Fruit fly (Drosophila melanogaster) whole organism, prepupa: Measurements from ENCODE around the gene Tssk.

Experiments used
- Blimp-1 ChIP-seq: fragments of 200-800 bp; sonication (Bioruptor generic); optimal IDR thresholded peaks from 3 replicates; lab custom pipeline; 2017; ENCODE audit warnings: missing biosample characterization, missing genetic modification characterization, mild to moderate bottlenecking, moderate library complexity, missing genetic modification reagents
- CG10631 ChIP-seq: fragments of 200-800 bp; sonication (Bioruptor generic); optimal IDR thresholded peaks from 2 replicates; lab custom pipeline; 2016; ENCODE audit warnings: missing biosample characterization, missing genetic modification characterization
- CG10669 ChIP-seq: fragments of 200-800 bp; sonication (Bioruptor generic); optimal IDR thresholded peaks from 3 replicates; lab custom pipeline; 2018; ENCODE audit warnings: missing biosample characterization, mild to moderate bottlenecking, missing genetic modification characterization, moderate library complexity
- CG11294 ChIP-seq: fragments of 200-800 bp; sonication (Bioruptor generic); IDR thresholded peaks from 2 replicates; pipeline ENCODE4 v1.3.6; 2022; ENCODE audit warnings: missing biosample characterization, missing genetic modification characterization
- CG11762 ChIP-seq: fragments of 200-800 bp; sonication (Bioruptor generic); optimal IDR thresholded peaks from 3 replicates; lab custom pipeline; 2016; ENCODE audit warnings: missing biosample characterization, missing genetic modification characterization; ENCODE audit not compliant: insufficient read depth
- CG11902 ChIP-seq: fragments of 200-800 bp; sonication (Bioruptor generic); optimal IDR thresholded peaks from 3 replicates; lab custom pipeline; 2016; ENCODE audit warnings: missing biosample characterization, missing genetic modification characterization
- CG15336 ChIP-seq: fragments of 200-800 bp; sonication (Bioruptor generic); IDR thresholded peaks from 2 replicates; pipeline ENCODE4 v1.3.6; 2022; ENCODE audit warnings: missing biosample characterization, missing genetic modification characterization
- CG1621 ChIP-seq: fragments of 200-800 bp; sonication (Bioruptor generic); optimal IDR thresholded peaks from 3 replicates; lab custom pipeline; 2018; ENCODE audit warnings: missing biosample characterization, mild to moderate bottlenecking, missing genetic modification characterization
- CG16779 ChIP-seq: fragments of 200-800 bp; sonication (Bioruptor generic); optimal IDR thresholded peaks from 3 replicates; lab custom pipeline; 2017; ENCODE audit warnings: missing biosample characterization, mild to moderate bottlenecking, missing genetic modification characterization
- CG3032 ChIP-seq: fragments of 200-800 bp; optimal IDR thresholded peaks from 2 replicates; lab custom pipeline; 2019; ENCODE audit warnings: missing biosample characterization, mild to moderate bottlenecking, missing genetic modification characterization, moderate library complexity
- CG31627 ChIP-seq: fragments of 200-800 bp; sonication (Bioruptor generic); optimal IDR thresholded peaks from 3 replicates; lab custom pipeline; 2016; ENCODE audit warnings: missing biosample characterization, missing genetic modification characterization
- CG34406 ChIP-seq: fragments of 200-800 bp; sonication (Bioruptor generic); optimal IDR thresholded peaks from 3 replicates; lab custom pipeline; 2016; ENCODE audit warnings: missing biosample characterization, missing genetic modification characterization
- CG6163 ChIP-seq: fragments of 200-800 bp; sonication (Bioruptor generic); IDR thresholded peaks from 3 replicates; pipeline ENCODE4 v1.3.6; 2022; ENCODE audit warnings: missing biosample characterization, missing genetic modification characterization
- CG6276 ChIP-seq: fragments of 200-800 bp; sonication (Bioruptor generic); optimal IDR thresholded peaks from 2 replicates; lab custom pipeline; 2017; ENCODE audit warnings: missing biosample characterization, mild to moderate bottlenecking, missing genetic modification characterization
- CG6792 ChIP-seq: fragments of 200-800 bp; sonication (Bioruptor generic); optimal IDR thresholded peaks from 3 replicates; lab custom pipeline; 2016; ENCODE audit warnings: missing biosample characterization, missing genetic modification characterization
- CG6808 ChIP-seq: fragments of 200-800 bp; sonication (Bioruptor generic); optimal IDR thresholded peaks from 3 replicates; lab custom pipeline; 2017; ENCODE audit warnings: missing biosample characterization, missing genetic modification characterization, mild to moderate bottlenecking, moderate library complexity, missing genetic modification reagents
- CG6854 ChIP-seq: fragments of 200-800 bp; sonication (Bioruptor generic); optimal IDR thresholded peaks from 2 replicates; lab custom pipeline; 2017; ENCODE audit warnings: missing biosample characterization, mild to moderate bottlenecking, missing genetic modification characterization
- CG7368 ChIP-seq: fragments of 200-800 bp; sonication (Bioruptor generic); optimal IDR thresholded peaks from 3 replicates; lab custom pipeline; 2016; ENCODE audit warnings: missing biosample characterization, missing genetic modification characterization
- CG8119 ChIP-seq: fragments of 200-800 bp; sonication (Bioruptor generic); IDR thresholded peaks from 3 replicates; pipeline ENCODE4 v1.3.6; 2022; ENCODE audit warnings: missing biosample characterization, missing genetic modification characterization
- CG8319 ChIP-seq: fragments of 200-800 bp; sonication (Bioruptor generic); optimal IDR thresholded peaks from 3 replicates; lab custom pipeline; 2016; ENCODE audit warnings: missing biosample characterization, missing genetic modification characterization
- CG9139 ChIP-seq: fragments of 200-800 bp; sonication (Bioruptor generic); optimal IDR thresholded peaks from 3 replicates; lab custom pipeline; 2017; ENCODE audit warnings: missing biosample characterization, mild to moderate bottlenecking, missing genetic modification characterization
- Eip75B ChIP-seq: fragments of 200-800 bp; sonication (Bioruptor generic); optimal IDR thresholded peaks from 3 replicates; lab custom pipeline; 2016; ENCODE audit warnings: missing biosample characterization, missing genetic modification characterization
- Ets21C ChIP-seq: fragments of 200-800 bp; sonication (Bioruptor generic); optimal IDR thresholded peaks from 3 replicates; lab custom pipeline; 2016; ENCODE audit warnings: missing biosample characterization, missing genetic modification characterization
- Ets96B ChIP-seq: fragments of 200-800 bp; optimal IDR thresholded peaks from 2 replicates; lab custom pipeline; 2019; ENCODE audit warnings: missing biosample characterization, mild to moderate bottlenecking, missing genetic modification characterization, moderate library complexity
- Hr38 ChIP-seq: sonication (Bioruptor generic); optimal IDR thresholded peaks from 2 replicates; lab custom pipeline; 2016; ENCODE audit warnings: missing biosample characterization, missing genetic modification characterization
- Hr39 ChIP-seq: fragments of 200-800 bp; sonication (Bioruptor generic); optimal IDR thresholded peaks from 2 replicates; lab custom pipeline; 2016; ENCODE audit warnings: missing biosample characterization, missing genetic modification characterization
- Lpt ChIP-seq: fragments of 200-800 bp; sonication (Bioruptor generic); optimal IDR thresholded peaks from 3 replicates; lab custom pipeline; 2016; ENCODE audit warnings: missing biosample characterization, missing genetic modification characterization
- Met ChIP-seq: fragments of 200-800 bp; sonication (Bioruptor generic); optimal IDR thresholded peaks from 3 replicates; lab custom pipeline; 2016; ENCODE audit warnings: missing biosample characterization, missing genetic modification characterization
- Smox ChIP-seq: fragments of 200-800 bp; sonication (Bioruptor generic); optimal IDR thresholded peaks from 3 replicates; lab custom pipeline; 2016; ENCODE audit warnings: missing biosample characterization, missing genetic modification characterization
- Sox102F ChIP-seq: fragments of 200-800 bp; sonication (Bioruptor generic); optimal IDR thresholded peaks from 2 replicates; lab custom pipeline; 2016; ENCODE audit warnings: missing biosample characterization, mild to moderate bottlenecking, missing genetic modification characterization
- Sox14 ChIP-seq: fragments of 200-800 bp; sonication (Bioruptor generic); optimal IDR thresholded peaks from 3 replicates; lab custom pipeline; 2016; ENCODE audit warnings: missing biosample characterization, missing genetic modification characterization
- Sox15 ChIP-seq: fragments of 200-800 bp; sonication (Bioruptor generic); optimal IDR thresholded peaks from 3 replicates; lab custom pipeline; 2016; ENCODE audit warnings: missing biosample characterization, missing genetic modification characterization
- achi ChIP-seq: fragments of 200-800 bp; sonication (Bioruptor generic); optimal IDR thresholded peaks from 3 replicates; lab custom pipeline; 2016; ENCODE audit warnings: missing biosample characterization, missing genetic modification characterization
- cyc ChIP-seq: fragments of 200-800 bp; sonication (Bioruptor generic); optimal IDR thresholded peaks from 3 replicates; lab custom pipeline; 2016; ENCODE audit warnings: missing biosample characterization, missing genetic modification characterization
- dac ChIP-seq: fragments of 200-800 bp; sonication (Bioruptor generic); optimal IDR thresholded peaks from 2 replicates; lab custom pipeline; 2017; ENCODE audit warnings: missing biosample characterization, mild to moderate bottlenecking, missing genetic modification characterization
- dsx ChIP-seq: fragments of 200-800 bp; optimal IDR thresholded peaks from 3 replicates; lab custom pipeline; 2019; ENCODE audit warnings: missing biosample characterization, mild to moderate bottlenecking, missing genetic modification characterization, moderate library complexity; ENCODE audit not compliant: poor library complexity, severe bottlenecking
- fd59A ChIP-seq: fragments of 200-800 bp; sonication (Bioruptor generic); optimal IDR thresholded peaks from 2 replicates; lab custom pipeline; 2017; ENCODE audit warnings: missing biosample characterization, mild to moderate bottlenecking, missing genetic modification characterization, missing genetic modification reagents
- fkh ChIP-seq: fragments of 200-800 bp; sonication (Bioruptor generic); optimal IDR thresholded peaks from 3 replicates; lab custom pipeline; 2017; ENCODE audit warnings: missing biosample characterization, mild to moderate bottlenecking, missing genetic modification characterization, moderate library complexity
- lz ChIP-seq: fragments of 200-800 bp; sonication (Bioruptor generic); optimal IDR thresholded peaks from 3 replicates; lab custom pipeline; 2016; ENCODE audit warnings: missing biosample characterization, missing genetic modification characterization
- net ChIP-seq: fragments of 200-800 bp; sonication (Bioruptor generic); optimal IDR thresholded peaks from 3 replicates; lab custom pipeline; 2016; ENCODE audit warnings: missing biosample characterization, missing genetic modification characterization
- pdm3 ChIP-seq: fragments of 200-800 bp; sonication (Bioruptor generic); optimal IDR thresholded peaks from 3 replicates; lab custom pipeline; 2016; ENCODE audit warnings: missing biosample characterization, missing genetic modification characterization
- salr ChIP-seq, 2 experiments: fragments of 200-800 bp; sonication (Bioruptor generic); optimal IDR thresholded peaks; 3 replicates each; lab custom pipeline; 2016 to 2018; ENCODE audit warnings: missing biosample characterization in 2 of 2, missing genetic modification characterization in 2 of 2, mild to moderate bottlenecking in 1 of 2
- spab ChIP-seq: fragments of 200-800 bp; sonication (Bioruptor generic); optimal IDR thresholded peaks from 2 replicates; lab custom pipeline; 2017; ENCODE audit warnings: missing biosample characterization, mild to moderate bottlenecking, missing genetic modification characterization, missing genetic modification reagents
- ss ChIP-seq, 2 experiments: fragments of 200-800 bp; sonication (Bioruptor generic); optimal IDR thresholded peaks; 2 replicates in 1 of 2; 3 replicates in 1 of 2; lab custom pipeline; 2017 to 2018; ENCODE audit warnings: mild to moderate bottlenecking in 2 of 2, missing biosample characterization in 2 of 2, missing genetic modification characterization in 2 of 2, moderate library complexity in 1 of 2
- svp ChIP-seq: fragments of 200-800 bp; sonication (Bioruptor generic); peaks from one replicate; lab custom pipeline; 2016; ENCODE audit warnings: missing biosample characterization, missing genetic modification characterization
- topi ChIP-seq: fragments of 200-800 bp; sonication (Bioruptor generic); optimal IDR thresholded peaks from 3 replicates; lab custom pipeline; 2016; ENCODE audit warnings: missing biosample characterization, missing genetic modification characterization
- vri ChIP-seq: fragments of 200-800 bp; sonication (Bioruptor generic); optimal IDR thresholded peaks from 3 replicates; lab custom pipeline; 2016; ENCODE audit warnings: missing biosample characterization, mild to moderate bottlenecking, missing genetic modification characterization

Tssk gene

dm6 chr3R:18573699-18574259, 24.7 kb upstream of the Tssk start (continued):
- peak; percentile 98 for TF ChIP-seq CG6792 (GFP tag; lab: Kevin White, UChicago)
- TF ChIP-seq Met (GFP tag; lab: Kevin White, UChicago), result peak; percentile 97
- TF ChIP-seq CG11902 (GFP tag; lab: Kevin White, UChicago), result peak; percentile 91
- peak; percentile 95 for TF ChIP-seq CG3032 (tag; lab: Kevin White, UChicago)
- peak; percentile 36 for TF ChIP-seq Hr38 (GFP tag; lab: Kevin White, UChicago)
- peak; percentile 92 for TF ChIP-seq ss (GFP tag; optimal IDR thresholded peaks at IDR 0.05; lab: Kevin White, UChicago)
- TF ChIP-seq Lpt, result peak; percentile 96
- TF ChIP-seq spab (GFP tag; lab: Kevin White, UChicago), result peak; percentile 92
- TF ChIP-seq CG6854, result peak; percentile 93
- TF ChIP-seq CG9139, result peak; percentile 87
- TF ChIP-seq lz (GFP tag; lab: Kevin White, UChicago), result peak; percentile 97
- peak; percentile 95 for TF ChIP-seq fd59A (GFP tag; lab: Kevin White, UChicago)
- peak; percentile 100 for TF ChIP-seq svp (GFP tag; lab: Kevin White, UChicago)
- TF ChIP-seq Sox15 (GFP tag; lab: Kevin White, UChicago), result peak; percentile 95
- TF ChIP-seq CG16779 (tag; lab: Kevin White, UChicago), result peak; percentile 93
- TF ChIP-seq Eip75B, result peak; percentile 98
- peak; percentile 95 for TF ChIP-seq CG10669
- peak; percentile 97 for TF ChIP-seq Hr39 (GFP tag; lab: Kevin White, UChicago)
- peak; percentile 98 for TF ChIP-seq net (GFP tag; lab: Kevin White, UChicago)
- TF ChIP-seq CG6276 (GFP tag; lab: Kevin White, UChicago), result peak; percentile 96
- peak; percentile 96 for TF ChIP-seq Smox (GFP tag; lab: Kevin White, UChicago)
- peak; percentile 96 for TF ChIP-seq CG15336 (GFP tag; lab: Robert Waterston, UW)
- peak; percentile 86 for TF ChIP-seq Blimp-1 (GFP tag; lab: Kevin White, UChicago)
- TF ChIP-seq dac (GFP tag; lab: Kevin White, UChicago), result peak; percentile 92
- TF ChIP-seq CG1621 (tag; lab: Kevin White, UChicago), result peak; percentile 94
- TF ChIP-seq CG34406 (GFP tag; lab: Kevin White, UChicago), result peak; percentile 98

- no peak for TF ChIP-seq CG9139
- TF ChIP-seq CG11762 (GFP tag; lab: Kevin White, UChicago), result no peak
- TF ChIP-seq Ets96B (tag; lab: Kevin White, UChicago), result no peak
- TF ChIP-seq net (GFP tag; lab: Kevin White, UChicago), result peak; percentile 6
- TF ChIP-seq dac (GFP tag; lab: Kevin White, UChicago), result no peak
- TF ChIP-seq CG11902 (GFP tag; lab: Kevin White, UChicago), result no peak
- TF ChIP-seq CG6854, result no peak
- TF ChIP-seq fkh (GFP tag; lab: Kevin White, UChicago), result no peak
- TF ChIP-seq CG34406 (GFP tag; lab: Kevin White, UChicago), result no peak
- TF ChIP-seq fd59A (GFP tag; lab: Kevin White, UChicago), result no peak
- TF ChIP-seq Sox102F (GFP tag; lab: Kevin White, UChicago), result no peak
- TF ChIP-seq vri (GFP tag; lab: Kevin White, UChicago), result no peak
- TF ChIP-seq topi, result no peak
- no peak for TF ChIP-seq CG16779 (tag; lab: Kevin White, UChicago)
- TF ChIP-seq CG7368 (GFP tag; lab: Kevin White, UChicago), result no peak
- TF ChIP-seq CG15336 (GFP tag; lab: Robert Waterston, UW), result 0 out of 2 replicates have a peak, but pooled peaks have one; percentile 24
- TF ChIP-seq CG8319 (GFP tag; lab: Kevin White, UChicago), result no peak
- no peak for TF ChIP-seq CG8119 (GFP tag; lab: Robert Waterston, UW)
- TF ChIP-seq Blimp-1 (GFP tag; lab: Kevin White, UChicago), result no peak
- peak; percentile 12 for TF ChIP-seq pdm3 (GFP tag; lab: Kevin White, UChicago)
- no peak for TF ChIP-seq salr (GFP tag; optimal IDR thresholded peaks at IDR 0.05; lab: Kevin White, UChicago)
- TF ChIP-seq Ets21C, result no peak
- peak; percentile 20 for TF ChIP-seq cyc (GFP tag; lab: Kevin White, UChicago)
- TF ChIP-seq dsx (GFP tag; lab: Kevin White, UChicago), result no peak
- TF ChIP-seq CG6808, result no peak
- peak; percentile 10 for TF ChIP-seq CG31627 (GFP tag; lab: Kevin White, UChicago)
- TF ChIP-seq CG11294 (GFP tag; lab: Robert Waterston, UW), result no peak
- peak; percentile 17 for TF ChIP-seq achi
- TF ChIP-seq Sox14, result no peak
- 0 out of 3 replicates have a peak, but pooled peaks have one; percentile 13 for TF ChIP-seq CG6163 (GFP tag; lab: Robert Waterston, UW)
- TF ChIP-seq Lpt, result no peak
- TF ChIP-seq CG10631 (GFP tag; lab: Kevin White, UChicago), result peak; percentile 35
These were observed 20.6 kb upstream of the Tssk start for dm6 chr3R:18577739-18578417.
